Worm (Caenorhabditis elegans): ENCODE data around the gene oac-37.

ce11 chrIV:14182077-14182476 is 36.4 kb downstream of the oac-37 start, which contains the start of gene R05A10.1:
- TF ChIP-seq snpc-4 (tag; optimal IDR thresholded peaks at IDR 0.05) (no peak), unc-62 (GFP tag; optimal IDR thresholded peaks at IDR 0.05) (no peak), sea-2 (GFP tag; optimal IDR thresholded peaks at IDR 0.05) (no peak), elt-3 (tag; optimal IDR thresholded peaks at IDR 0.05) (no peak), nhr-77 (tag; optimal IDR thresholded peaks at IDR 0.05) (no peak), mml-1 (tag; optimal IDR thresholded peaks at IDR 0.05) (no peak), ZK546.5 (tag; optimal IDR thresholded peaks at IDR 0.05) (no peak), pha-4 (tag; optimal IDR thresholded peaks at IDR 0.05) (no peak)

All from whole organism, L3 larva.